Comparison of ENCODE assay signal across 6 worm cellular contexts in genomic region chrV:6768452-6768929, ce11.
TF ChIP-seq lines count a peak whose summit lies in the region.

TSS of gene T25F10.1 (plus strand) at chrV:6768502.
TSS of gene clik-1 (minus strand) at chrV:6768732.

TF ChIP-seq in whole organism, L1 larva, 84 proteins besides CTCF, POLR2A, EP300 and RAD21 (continues in another document):
- TF ChIP-seq fkh-10 (GFP tag; optimal IDR thresholded peaks at IDR 0.05; lab: Kevin White, UChicago), result no peak
- no peak for TF ChIP-seq unc-98 (GFP tag; IDR thresholded peaks at IDR 0.05; lab: Robert Waterston, UW)
- TF ChIP-seq alr-1 (tag; optimal IDR thresholded peaks at IDR 0.05; lab: Kevin White, UChicago; ENCODE audit: borderline replicate concordance), result no peak
- peak; percentile 13 for TF ChIP-seq mep-1 (tag; optimal IDR thresholded peaks at IDR 0.05; lab: Kevin White, UChicago)
- peak; percentile 52 for TF ChIP-seq nhr-19 (GFP tag; conservative IDR thresholded peaks at IDR 0.05; lab: Robert Waterston, UW)
- TF ChIP-seq lin-14 (GFP tag; optimal IDR thresholded peaks at IDR 0.05; lab: Kevin White, UChicago), result peak; percentile 83
- TF ChIP-seq lin-13 (GFP tag; optimal IDR thresholded peaks at IDR 0.05; lab: Kevin White, UChicago), result no peak
- peak; percentile 80 for TF ChIP-seq nhr-71 (tag; optimal IDR thresholded peaks at IDR 0.05; lab: Kevin White, UChicago)
- TF ChIP-seq ceh-90 (tag; optimal IDR thresholded peaks at IDR 0.05; lab: Kevin White, UChicago), result no peak
- no peak for TF ChIP-seq mab-9 (GFP tag; IDR thresholded peaks at IDR 0.05; lab: Robert Waterston, UW)
- no peak for TF ChIP-seq nhr-11 (tag; optimal IDR thresholded peaks at IDR 0.05; lab: Kevin White, UChicago)
- TF ChIP-seq snu-23 (GFP tag; optimal IDR thresholded peaks at IDR 0.05; lab: Kevin White, UChicago), result peak; percentile 49
- peak; percentile 97 for TF ChIP-seq pag-3 (tag; optimal IDR thresholded peaks at IDR 0.05; lab: Kevin White, UChicago; ENCODE audit: borderline replicate concordance, insufficient read depth)
- no peak for TF ChIP-seq mef-2 (tag; optimal IDR thresholded peaks at IDR 0.05; lab: Kevin White, UChicago)
- peak; percentile 63 for TF ChIP-seq dsc-1 (tag; optimal IDR thresholded peaks at IDR 0.05; lab: Kevin White, UChicago)

TF ChIP-seq in whole organism, L2 larva, 48 proteins besides CTCF, POLR2A, EP300 and RAD21:
- peak; percentile 3 for TF ChIP-seq sma-9 (GFP tag; optimal IDR thresholded peaks at IDR 0.05; lab: Kevin White, UChicago)
- no peak for TF ChIP-seq sma-9 (tag; optimal IDR thresholded peaks at IDR 0.05; lab: Kevin White, UChicago)
- peak; percentile 62 for TF ChIP-seq nhr-129 (tag; optimal IDR thresholded peaks at IDR 0.05; lab: Kevin White, UChicago)
- no peak for TF ChIP-seq sma-3 (GFP tag; optimal IDR thresholded peaks at IDR 0.05; lab: Kevin White, UChicago)
- TF ChIP-seq elt-3 (tag; optimal IDR thresholded peaks at IDR 0.05; lab: Kevin White, UChicago), result no peak
- TF ChIP-seq skn-1 (tag; optimal IDR thresholded peaks at IDR 0.05; lab: Kevin White, UChicago), result no peak
- TF ChIP-seq F13H6.1 (tag; optimal IDR thresholded peaks at IDR 0.05; lab: Kevin White, UChicago), result peak; percentile 63
- TF ChIP-seq nhr-77 (tag; optimal IDR thresholded peaks at IDR 0.05; lab: Kevin White, UChicago), result no peak
- no peak for TF ChIP-seq ztf-4 (tag; optimal IDR thresholded peaks at IDR 0.05; lab: Kevin White, UChicago)
TF ChIP-seq in whole organism, L2 larva: peak in this region for 3.

TF ChIP-seq in whole organism, L3 larva, 47 proteins besides CTCF, POLR2A, EP300 and RAD21:
- TF ChIP-seq nhr-237 (tag; optimal IDR thresholded peaks at IDR 0.05; lab: Kevin White, UChicago) (no peak), nhr-67 (tag; optimal IDR thresholded peaks at IDR 0.05; lab: Kevin White, UChicago) (no peak), nfya-1 (tag; optimal IDR thresholded peaks at IDR 0.05; lab: Kevin White, UChicago; ENCODE audit: insufficient read depth) (peak; percentile 17), ztf-4 (tag; optimal IDR thresholded peaks at IDR 0.05; lab: Kevin White, UChicago) (no peak), skn-1 (tag; optimal IDR thresholded peaks at IDR 0.05; lab: Kevin White, UChicago) (no peak), mml-1 (tag; optimal IDR thresholded peaks at IDR 0.05; lab: Kevin White, UChicago) (no peak)
TF ChIP-seq in whole organism, L3 larva: peak in this region for 1.

TF ChIP-seq in whole organism, L4 larva, 104 proteins besides CTCF, POLR2A, EP300 and RAD21:
- TF ChIP-seq lin-29 (GFP tag; IDR thresholded peaks at IDR 0.05; lab: Robert Waterston, UW), result no peak
- TF ChIP-seq nhr-28 (tag; optimal IDR thresholded peaks at IDR 0.05; lab: Kevin White, UChicago), result no peak
- peak in 1 of 2 experiments; percentile 81 for TF ChIP-seq daf-16 (GFP tag; optimal IDR thresholded peaks at IDR 0.05; lab: Kevin White, UChicago)
- TF ChIP-seq daf-16 (tag; optimal IDR thresholded peaks at IDR 0.05; lab: Kevin White, UChicago), result no peak
- TF ChIP-seq skn-1 (tag; optimal IDR thresholded peaks at IDR 0.05; lab: Kevin White, UChicago), result no peak
- peak; percentile 53 for TF ChIP-seq nhr-11 (tag; optimal IDR thresholded peaks at IDR 0.05; lab: Kevin White, UChicago)
- TF ChIP-seq lin-39 (tag; optimal IDR thresholded peaks at IDR 0.05; lab: Kevin White, UChicago), result no peak
- TF ChIP-seq hlh-11 (tag; optimal IDR thresholded peaks at IDR 0.05; lab: Kevin White, UChicago), result peak; percentile 42
- TF ChIP-seq zip-2 (tag; optimal IDR thresholded peaks at IDR 0.05; lab: Kevin White, UChicago), result no peak
- TF ChIP-seq aha-1 (tag; lab: Kevin White, UChicago), result peak; percentile 40
- no peak for TF ChIP-seq arid-1 (GFP tag; conservative IDR thresholded peaks at IDR 0.05; lab: Robert Waterston, UW)
- TF ChIP-seq egl-27 (tag; optimal IDR thresholded peaks at IDR 0.05; lab: Kevin White, UChicago), result no peak
- TF ChIP-seq mxl-3 (GFP tag; optimal IDR thresholded peaks at IDR 0.05; lab: Kevin White, UChicago), result peak; percentile 42
- TF ChIP-seq nhr-41 (GFP tag; IDR thresholded peaks at IDR 0.05; lab: Robert Waterston, UW), result no peak
- no peak for TF ChIP-seq nhr-102 (tag; optimal IDR thresholded peaks at IDR 0.05; lab: Kevin White, UChicago)
- TF ChIP-seq zfp-2 (tag; optimal IDR thresholded peaks at IDR 0.05; lab: Kevin White, UChicago), result no peak
- TF ChIP-seq lir-3 (tag; optimal IDR thresholded peaks at IDR 0.05; lab: Kevin White, UChicago), result no peak

TF ChIP-seq in whole organism, late embryonic, 69 proteins besides CTCF, POLR2A, EP300 and RAD21 (continues in another document):
- peak; percentile 65 for TF ChIP-seq rnt-1 (tag; optimal IDR thresholded peaks at IDR 0.05; lab: Kevin White, UChicago)
- peak; percentile 7 for TF ChIP-seq unc-55 (GFP tag; optimal IDR thresholded peaks at IDR 0.05; lab: Kevin White, UChicago)
- no peak for TF ChIP-seq C08G9.2 (tag; optimal IDR thresholded peaks at IDR 0.05; lab: Kevin White, UChicago)
- TF ChIP-seq ceh-18 (tag; optimal IDR thresholded peaks at IDR 0.05; lab: Kevin White, UChicago), result peak; percentile 89
- no peak for TF ChIP-seq pag-3 (tag; optimal IDR thresholded peaks at IDR 0.05; lab: Kevin White, UChicago; ENCODE audit: borderline replicate concordance)
- peak; percentile 19 for TF ChIP-seq F13H6.1 (tag; optimal IDR thresholded peaks at IDR 0.05; lab: Kevin White, UChicago)
- no peak for TF ChIP-seq hlh-15 (tag; optimal IDR thresholded peaks at IDR 0.05; lab: Kevin White, UChicago)
- TF ChIP-seq ceh-30 (tag; optimal IDR thresholded peaks at IDR 0.05; lab: Kevin White, UChicago), result no peak
- TF ChIP-seq lin-11 (tag; optimal IDR thresholded peaks at IDR 0.05; lab: Kevin White, UChicago), result no peak
- no peak for TF ChIP-seq pros-1 (tag; optimal IDR thresholded peaks at IDR 0.05; lab: Kevin White, UChicago)
- TF ChIP-seq dmd-4 (tag; optimal IDR thresholded peaks at IDR 0.05; lab: Kevin White, UChicago; ENCODE audit: borderline replicate concordance), result no peak
- TF ChIP-seq ceh-2 (tag; optimal IDR thresholded peaks at IDR 0.05; lab: Kevin White, UChicago), result no peak
- TF ChIP-seq elt-2 (tag; optimal IDR thresholded peaks at IDR 0.05; lab: Kevin White, UChicago), result no peak
- no peak for TF ChIP-seq ceh-14 (tag; optimal IDR thresholded peaks at IDR 0.05; lab: Kevin White, UChicago)
- TF ChIP-seq syd-9 (tag; optimal IDR thresholded peaks at IDR 0.05; lab: Kevin White, UChicago), result no peak
- TF ChIP-seq gmeb-2 (tag; optimal IDR thresholded peaks at IDR 0.05; lab: Kevin White, UChicago), result no peak
- TF ChIP-seq ttx-3 (tag; optimal IDR thresholded peaks at IDR 0.05; lab: Kevin White, UChicago), result no peak
- TF ChIP-seq che-1 (tag; optimal IDR thresholded peaks at IDR 0.05; lab: Kevin White, UChicago), result no peak
- no peak for TF ChIP-seq hlh-30 (tag; optimal IDR thresholded peaks at IDR 0.05; lab: Kevin White, UChicago; ENCODE audit: insufficient read depth)
- TF ChIP-seq ceh-34 (tag; optimal IDR thresholded peaks at IDR 0.05; lab: Kevin White, UChicago), result peak; percentile 41
- TF ChIP-seq unc-3 (GFP tag; conservative IDR thresholded peaks at IDR 0.05; lab: Robert Waterston, UW), result no peak
- TF ChIP-seq unc-3 (tag; optimal IDR thresholded peaks at IDR 0.05; lab: Kevin White, UChicago), result no peak
- TF ChIP-seq nfya-1 (tag; optimal IDR thresholded peaks at IDR 0.05; lab: Kevin White, UChicago), result no peak
- no peak for TF ChIP-seq fkh-6 (tag; optimal IDR thresholded peaks at IDR 0.05; lab: Kevin White, UChicago)
- no peak for TF ChIP-seq ahr-1 (tag; optimal IDR thresholded peaks at IDR 0.05; lab: Kevin White, UChicago)
- no peak for TF ChIP-seq nhr-11 (tag; optimal IDR thresholded peaks at IDR 0.05; lab: Kevin White, UChicago)

TF ChIP-seq in whole organism, mixed stage, embryonic, 35 proteins besides CTCF, POLR2A, EP300 and RAD21:
- TF ChIP-seq nhr-237 (tag; optimal IDR thresholded peaks at IDR 0.05; lab: Kevin White, UChicago), result no peak
- no peak for TF ChIP-seq nhr-2 (tag; optimal IDR thresholded peaks at IDR 0.05; lab: Kevin White, UChicago)
- TF ChIP-seq drap-1 (GFP tag; optimal IDR thresholded peaks at IDR 0.05; lab: Kevin White, UChicago), result no peak
- TF ChIP-seq ham-2 (GFP tag; optimal IDR thresholded peaks at IDR 0.05; lab: Kevin White, UChicago), result no peak
- TF ChIP-seq ceh-43 (GFP tag; optimal IDR thresholded peaks at IDR 0.05; lab: Kevin White, UChicago), result no peak
- no peak for TF ChIP-seq lin-32 (GFP tag; optimal IDR thresholded peaks at IDR 0.05; lab: Kevin White, UChicago)
- TF ChIP-seq unc-120 (tag; optimal IDR thresholded peaks at IDR 0.05; lab: Kevin White, UChicago; ENCODE audit: poor library complexity, severe bottlenecking), result peak; percentile 90
- no peak for TF ChIP-seq ceh-39 (tag; optimal IDR thresholded peaks at IDR 0.05; lab: Kevin White, UChicago)
- no peak for TF ChIP-seq flh-1 (GFP tag; optimal IDR thresholded peaks at IDR 0.05; lab: Kevin White, UChicago)
- TF ChIP-seq sptf-1 (tag; optimal IDR thresholded peaks at IDR 0.05; lab: Kevin White, UChicago), result no peak
- TF ChIP-seq unc-39 (tag; optimal IDR thresholded peaks at IDR 0.05; lab: Kevin White, UChicago), result no peak
- peak; percentile 31 for TF ChIP-seq hlh-1 (tag; optimal IDR thresholded peaks at IDR 0.05; lab: Kevin White, UChicago)
- peak; percentile 9 for TF ChIP-seq unc-62 (GFP tag; optimal IDR thresholded peaks at IDR 0.05; lab: Kevin White, UChicago)

Comparison
In these comparisons a context has a peak if more than half of its experiments do, and no peak if none do; other contexts are left out.
1. Of the 29 proteins assayed by ChIP-seq in both whole organism, L4 larva and whole organism, L1 larva: peak only in whole organism, L4 larva: aha-1 and nhr-11; only in whole organism, L1 larva: mep-1 and unc-130; in both: none; in neither: 24; mixed calls (peak in some experiments, not most) for 1.